Fruit fly (Drosophila melanogaster): Measurements from ENCODE around the gene Chc.

DNA sequence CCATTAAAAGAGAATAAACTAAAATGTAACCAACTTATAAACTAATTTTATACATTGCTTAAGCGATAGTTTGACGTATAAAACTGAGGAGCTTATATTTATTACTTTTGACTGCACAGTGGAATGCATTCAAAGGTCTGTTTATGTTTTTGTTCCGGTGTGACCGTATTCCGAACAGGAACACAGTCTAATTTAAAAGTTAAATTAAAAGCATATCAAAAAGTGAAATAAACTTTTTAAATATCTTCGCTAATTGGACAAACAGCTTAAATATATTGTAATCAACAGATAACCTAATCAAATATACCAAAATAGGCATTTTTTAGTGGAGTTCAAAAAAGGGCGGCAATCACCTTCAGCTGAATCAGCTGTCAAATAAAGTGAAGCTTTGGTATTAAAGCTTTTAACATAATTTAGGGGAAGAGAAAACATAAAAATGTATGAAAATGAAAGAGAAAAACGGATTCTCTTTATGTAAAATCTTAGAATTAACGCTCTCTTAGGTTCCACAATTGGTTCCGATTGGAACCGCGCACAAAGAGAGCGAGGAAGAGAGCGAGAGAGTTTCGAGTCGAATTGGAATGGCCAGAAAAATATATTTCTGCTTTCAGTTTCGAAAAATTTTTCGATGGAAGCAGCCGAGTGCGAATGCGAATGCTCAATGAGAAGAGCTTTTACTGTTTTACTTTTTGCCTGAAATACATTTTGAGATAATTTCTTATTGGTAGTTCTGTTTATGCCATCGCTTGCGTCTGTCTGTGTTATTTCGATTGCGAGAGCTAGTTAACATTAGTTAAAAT lies 31.3 kb downstream of the Chc start, which contains the start of the genes PGRP-LE and sd:
- TF ChIP-seq CG8478 (optimal IDR thresholded peaks at IDR 0.05) = no peak
- TF ChIP-seq CTCF (optimal IDR thresholded peaks at IDR 0.05) = no peak

Data from S2 (cell line).